Worm (Caenorhabditis elegans): Measurements from ENCODE around the gene K10G6.5.

- TF ChIP-seq ama-1 (optimal IDR thresholded peaks at IDR 0.05) = no peak
- no peak for TF ChIP-seq tra-4 (tag; optimal IDR thresholded peaks at IDR 0.05)
- no peak for TF ChIP-seq pes-1 (GFP tag; IDR thresholded peaks at IDR 0.05)
- TF ChIP-seq hmbx-1 (tag; optimal IDR thresholded peaks at IDR 0.05) = no peak
- no peak for TF ChIP-seq ceh-13 (GFP tag; optimal IDR thresholded peaks at IDR 0.05)
- TF ChIP-seq ceh-36 (tag; optimal IDR thresholded peaks at IDR 0.05) = no peak
- no peak for TF ChIP-seq flt-1 (GFP tag; IDR thresholded peaks at IDR 0.05)
- no peak for TF ChIP-seq hmg-4 (GFP tag; optimal IDR thresholded peaks at IDR 0.05)
These were observed 38.4 kb downstream of the K10G6.5 start, which contains the start of gene K07D4.5 for ce11 chrII:4025462-4025861.

All from whole organism, early embryonic.